Worm (Caenorhabditis elegans): ENCODE data around the gene clp-10.

clp-10 gene

DNA sequence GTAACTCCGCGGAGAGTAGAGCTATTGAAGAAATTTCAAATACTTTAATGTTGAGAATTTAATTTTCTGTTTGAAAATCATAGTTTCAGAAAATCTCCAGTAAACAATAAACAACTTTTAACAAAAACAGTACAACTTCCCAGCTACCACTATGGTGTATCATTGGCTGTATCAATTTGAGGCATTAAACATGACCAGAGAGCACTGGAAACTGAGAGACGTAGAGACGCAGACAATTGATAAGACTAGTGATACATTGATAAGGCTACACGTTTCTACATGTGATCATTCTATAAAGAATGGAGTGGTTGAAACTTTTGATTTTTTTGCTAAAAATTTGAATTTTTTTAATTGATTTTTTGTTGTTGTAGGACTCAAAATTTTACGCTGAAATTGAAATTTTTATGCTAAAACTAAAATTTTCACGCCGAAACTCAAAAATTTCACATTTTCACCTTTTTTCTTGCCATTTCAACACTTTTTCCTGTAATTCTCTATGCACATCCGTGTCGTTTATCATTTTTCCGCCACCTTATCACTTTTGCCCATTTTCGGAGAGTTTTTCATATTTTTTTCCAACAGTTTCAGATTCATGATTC lies 22.7 kb downstream of the clp-10 start, which contains the start of gene H10E21.1:
Gene H10E21.1, plus strand, starts transcription at position 549 of the 599 bp plus-strand sequence.
- no peak for TF ChIP-seq unc-62 (GFP tag; optimal IDR thresholded peaks at IDR 0.05)

DNA sequence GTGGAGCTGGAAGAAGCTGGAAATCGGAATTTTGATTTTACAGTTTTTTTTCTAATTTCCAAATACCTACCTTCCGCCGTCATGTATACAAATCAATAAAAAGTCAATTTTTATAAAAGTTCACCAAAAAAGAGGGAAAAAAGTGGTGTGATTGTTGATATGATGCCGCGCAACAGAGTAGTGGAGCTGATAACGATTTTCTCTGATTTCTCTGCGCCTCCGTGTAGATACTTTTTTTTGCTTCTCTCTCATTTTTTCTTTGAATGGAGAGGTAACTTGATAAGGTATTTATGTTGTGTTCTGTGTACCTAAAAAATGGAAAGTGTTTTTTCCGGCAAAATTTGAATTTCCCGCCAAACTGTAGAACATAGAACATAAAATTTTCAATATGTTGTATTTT lies 23.3 kb downstream of the clp-10 start, which contains the start of gene nhr-80:
Gene nhr-80, minus strand, starts transcription at position 199 of the 400 bp plus-strand sequence.
- no peak for TF ChIP-seq unc-62 (GFP tag; optimal IDR thresholded peaks at IDR 0.05)

DNA sequence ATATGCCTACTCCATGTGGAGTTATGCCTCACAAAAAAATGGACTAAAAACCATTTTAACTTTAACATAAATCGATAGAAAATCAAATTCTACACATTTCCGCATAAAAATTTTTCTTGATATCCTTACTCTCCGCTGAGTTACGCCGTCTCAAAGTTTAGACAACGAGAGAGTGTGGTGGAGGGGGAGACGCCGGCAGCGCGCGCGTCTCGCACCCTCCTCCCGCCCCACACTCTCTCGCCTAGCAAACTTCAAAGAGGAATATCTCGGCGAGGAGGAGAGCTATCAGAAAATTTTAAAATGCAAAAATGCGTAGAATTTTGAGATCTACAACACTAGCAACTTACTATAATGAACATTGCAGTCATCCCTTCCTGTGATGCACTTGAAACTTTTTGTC lies 23.8 kb downstream of the clp-10 start:
- no peak for TF ChIP-seq unc-62 (GFP tag; optimal IDR thresholded peaks at IDR 0.05)

DNA sequence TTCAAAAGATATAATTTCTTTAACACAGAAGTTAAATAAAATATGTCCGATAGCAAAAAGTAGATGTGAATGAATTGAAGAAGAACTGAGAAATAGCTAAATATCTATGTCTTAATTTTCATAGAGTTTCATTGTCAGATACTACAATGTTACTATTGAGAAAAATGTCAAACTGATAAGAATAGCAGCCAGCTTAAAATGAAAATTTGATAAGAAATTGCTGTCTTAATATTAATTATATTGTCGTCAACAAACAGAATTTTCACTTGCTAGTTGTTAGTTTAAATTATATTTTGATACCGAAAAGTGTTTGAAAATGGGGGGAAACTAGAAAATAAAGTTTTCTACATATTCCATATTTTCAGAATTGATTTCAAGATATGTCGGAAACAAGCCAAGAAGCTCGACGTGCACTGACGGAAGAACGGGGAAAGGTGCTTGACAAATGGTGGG lies 35.1 kb downstream of the clp-10 start, which contains the start of the genes fbxa-6, cTel54X.2 and npr-30:
Gene fbxa-6, minus strand, starts transcription at position 179 of the 453 bp plus-strand sequence.
Gene cTel54X.2, plus strand, starts transcription at position 360 of the 453 bp plus-strand sequence.
Gene npr-30, plus strand, starts transcription at position 403 of the 453 bp plus-strand sequence.
- TF ChIP-seq unc-62 (GFP tag; optimal IDR thresholded peaks at IDR 0.05) = no peak
